Worm (Caenorhabditis elegans) whole organism, L1 larva: ENCODE data around the gene sir-2.3.

Source experiments
- C16A3.4 ChIP-seq: fragments of 150-350 bp; optimal IDR thresholded peaks from 2 replicates; lab custom pipeline; 2014; ENCODE audit warnings: missing biosample characterization, missing genetic modification characterization
- C34B4.2 ChIP-seq: sonication (generic microtip); optimal IDR thresholded peaks from 2 replicates; lab custom pipeline; 2017; ENCODE audit warnings: mild to moderate bottlenecking, missing genetic modification characterization, missing compliant biosample characterization
- aly-2 ChIP-seq: fragments of 150-350 bp; optimal IDR thresholded peaks from 2 replicates; lab custom pipeline; 2014; ENCODE audit warnings: missing biosample characterization, missing genetic modification characterization
- ama-1 ChIP-seq: fragments of 150-350 bp; optimal IDR thresholded peaks from 2 replicates; lab custom pipeline; 2014
- blmp-1 ChIP-seq: fragments of 150-350 bp; optimal IDR thresholded peaks from 2 replicates; lab custom pipeline; 2014; ENCODE audit warnings: missing biosample characterization, missing genetic modification characterization
- ceh-63 ChIP-seq: fragments of 200-800 bp; sonication (Bioruptor generic); optimal IDR thresholded peaks from 2 replicates; lab custom pipeline; 2018; ENCODE audit warnings: mild to moderate bottlenecking, missing genetic modification characterization, missing compliant biosample characterization
- dpl-1 ChIP-seq, 3 experiments: fragments of 150-350 bp in 2 of 3; sonication (generic microtip) in 1 of 3; optimal IDR thresholded peaks; 2 replicates each; lab custom pipeline; 2014 to 2017; ENCODE audit warnings: missing biosample characterization in 3 of 3, missing genetic modification characterization in 3 of 3, missing genetic modification reagents in 3 of 3
- dsc-1 ChIP-seq: sonication (generic microtip); optimal IDR thresholded peaks from 2 replicates; lab custom pipeline; 2016; ENCODE audit warnings: mild to moderate bottlenecking, missing genetic modification characterization, missing compliant biosample characterization
- efl-1 ChIP-seq, 4 experiments: fragments of 150-350 bp; optimal IDR thresholded peaks in 3 of 4; peaks in 1 of 4; 1 replicate in 1 of 4; 2 replicates in 3 of 4; lab custom pipeline; 2014; ENCODE audit warnings: missing biosample characterization in 2 of 4, missing genetic modification characterization in 2 of 4, missing genetic modification reagents in 2 of 4
- egl-13 ChIP-seq: sonication (generic microtip); optimal IDR thresholded peaks from 2 replicates; lab custom pipeline; 2016; ENCODE audit warnings: missing genotype, missing genetic modification reagents, missing genetic modification characterization, missing compliant biosample characterization
- egl-27 ChIP-seq, 2 experiments: fragments of 150-350 bp in 1 of 2; sonication (generic microtip); optimal IDR thresholded peaks; 3 replicates each; lab custom pipeline; 2017 to 2018; ENCODE audit warnings: missing biosample characterization in 2 of 2, missing genetic modification characterization in 2 of 2, missing genetic modification reagents in 2 of 2
- ets-5 ChIP-seq: fragments of 200-800 bp; sonication (Bioruptor generic); IDR thresholded peaks from 2 replicates; pipeline ENCODE4 v1.3.6; 2022; ENCODE audit warnings: missing genetic modification characterization, missing compliant biosample characterization
- fos-1 ChIP-seq: fragments of 150-350 bp; optimal IDR thresholded peaks from 2 replicates; lab custom pipeline; 2014; ENCODE audit warnings: missing biosample characterization, missing genetic modification characterization
- grh-1 ChIP-seq: fragments of 200-800 bp; sonication (Bioruptor generic); IDR thresholded peaks from 2 replicates; pipeline ENCODE4 v1.3.6; 2022; ENCODE audit warnings: missing genetic modification reagents, missing genetic modification characterization, missing compliant biosample characterization
- hlh-17 ChIP-seq: fragments of 200-800 bp; sonication (Bioruptor generic); optimal IDR thresholded peaks from 2 replicates; lab custom pipeline; 2018; ENCODE audit warnings: missing genetic modification characterization, mild to moderate bottlenecking, missing compliant biosample characterization, moderate library complexity, borderline replicate concordance
- hlh-4 ChIP-seq: sonication (generic microtip); optimal IDR thresholded peaks from 2 replicates; lab custom pipeline; 2016; ENCODE audit warnings: mild to moderate bottlenecking, missing genetic modification characterization, missing compliant biosample characterization
- irx-1 ChIP-seq: sonication (generic microtip); optimal IDR thresholded peaks from 2 replicates; lab custom pipeline; 2016; ENCODE audit warnings: missing genetic modification characterization, missing compliant biosample characterization
- isw-1 ChIP-seq: fragments of 200-800 bp; sonication (Bioruptor generic); IDR thresholded peaks from 2 replicates; pipeline ENCODE4 v1.3.6; 2022; ENCODE audit warnings: missing genetic modification characterization, missing compliant biosample characterization
- jun-1 ChIP-seq: fragments of 150-350 bp; optimal IDR thresholded peaks from 2 replicates; lab custom pipeline; 2014; ENCODE audit warnings: missing biosample characterization, missing genetic modification reagents, missing genetic modification characterization
- lin-13 ChIP-seq: fragments of 150-350 bp; optimal IDR thresholded peaks from 2 replicates; lab custom pipeline; 2014; ENCODE audit warnings: missing biosample characterization, missing genetic modification reagents, missing genetic modification characterization
- lin-14 ChIP-seq: fragments of 200-800 bp; sonication (Bioruptor generic); optimal IDR thresholded peaks from 2 replicates; lab custom pipeline; 2018; ENCODE audit warnings: mild to moderate bottlenecking, missing genetic modification characterization, moderate library complexity, missing compliant biosample characterization
- lin-35 ChIP-seq, 2 experiments: fragments of 150-350 bp; optimal IDR thresholded peaks; 2 replicates each; lab custom pipeline; 2014; ENCODE audit warnings: missing biosample characterization in 2 of 2, missing genetic modification characterization in 2 of 2, missing genetic modification reagents in 2 of 2
- lin-39 ChIP-seq: fragments of 150-350 bp; optimal IDR thresholded peaks from 2 replicates; lab custom pipeline; 2014; ENCODE audit warnings: missing biosample characterization, missing genetic modification reagents, missing genetic modification characterization
- mdl-1 ChIP-seq, 2 experiments: fragments of 150-350 bp; optimal IDR thresholded peaks; 2 replicates each; lab custom pipeline; 2014 to 2017; ENCODE audit warnings: missing biosample characterization in 2 of 2, missing genetic modification characterization in 2 of 2, inconsistent platforms in 1 of 2
- mef-2 ChIP-seq: fragments of 150-350 bp; optimal IDR thresholded peaks from 2 replicates; lab custom pipeline; 2014; ENCODE audit warnings: missing biosample characterization, missing genetic modification characterization
- nhr-11 ChIP-seq: fragments of 150-350 bp; optimal IDR thresholded peaks from 2 replicates; lab custom pipeline; 2014; ENCODE audit warnings: missing biosample characterization, missing genetic modification characterization
- nhr-12 ChIP-seq: sonication (generic microtip); optimal IDR thresholded peaks from 2 replicates; lab custom pipeline; 2017; ENCODE audit warnings: missing biosample characterization, missing genetic modification characterization
- nhr-19 ChIP-seq: fragments of 200-800 bp; sonication (Bioruptor generic); conservative IDR thresholded peaks from 2 replicates; pipeline ENCODE4 v1.3.6; 2022; ENCODE audit warnings: missing genetic modification characterization, missing compliant biosample characterization
- nhr-20 ChIP-seq: sonication (generic microtip); optimal IDR thresholded peaks from 2 replicates; lab custom pipeline; 2016; ENCODE audit warnings: mild to moderate bottlenecking, missing genetic modification characterization, missing compliant biosample characterization
- nhr-47 ChIP-seq: sonication (generic microtip); optimal IDR thresholded peaks from 2 replicates; lab custom pipeline; 2016; ENCODE audit warnings: mild to moderate bottlenecking, missing genetic modification characterization, moderate library complexity, missing compliant biosample characterization
- nhr-71 ChIP-seq: sonication (generic microtip); optimal IDR thresholded peaks from 2 replicates; lab custom pipeline; 2016; ENCODE audit warnings: mild to moderate bottlenecking, missing genetic modification characterization, moderate library complexity, missing compliant biosample characterization
- nhr-84 ChIP-seq: sonication (generic microtip); optimal IDR thresholded peaks from 2 replicates; lab custom pipeline; 2017; ENCODE audit warnings: missing biosample characterization, missing genetic modification characterization
- nhr-85 ChIP-seq: sonication (generic microtip); peaks from one replicate; lab custom pipeline; 2016; ENCODE audit warnings: missing genetic modification characterization, inconsistent platforms, missing compliant biosample characterization
- pag-3 ChIP-seq: sonication (generic microtip); optimal IDR thresholded peaks from 2 replicates; lab custom pipeline; 2017; ENCODE audit warnings: missing genetic modification characterization, mild to moderate bottlenecking, missing compliant biosample characterization, antibody characterized with exemption, borderline replicate concordance; ENCODE audit not compliant: insufficient read depth
- pax-3 ChIP-seq: fragments of 200-800 bp; sonication (Bioruptor generic); optimal IDR thresholded peaks from 2 replicates; lab custom pipeline; 2018; ENCODE audit warnings: mild to moderate bottlenecking, missing genetic modification characterization, moderate library complexity, missing compliant biosample characterization
- rnt-1 ChIP-seq: sonication (generic microtip); optimal IDR thresholded peaks from 2 replicates; lab custom pipeline; 2016; ENCODE audit warnings: mild to moderate bottlenecking, missing genetic modification characterization, moderate library complexity, missing compliant biosample characterization
- skn-1 ChIP-seq: fragments of 150-350 bp; optimal IDR thresholded peaks from 2 replicates; lab custom pipeline; 2014; ENCODE audit warnings: missing biosample characterization, missing genetic modification characterization
- snu-23 ChIP-seq: sonication (generic microtip); optimal IDR thresholded peaks from 2 replicates; lab custom pipeline; 2016; ENCODE audit warnings: missing genetic modification characterization, missing compliant biosample characterization
- sox-4 ChIP-seq: sonication (generic microtip); optimal IDR thresholded peaks from 2 replicates; lab custom pipeline; 2016; ENCODE audit warnings: missing genetic modification characterization, missing compliant biosample characterization
- sup-37 ChIP-seq: fragments of 200-800 bp; sonication (Bioruptor generic); optimal IDR thresholded peaks from 2 replicates; lab custom pipeline; 2018; ENCODE audit warnings: mild to moderate bottlenecking, missing genetic modification characterization, missing compliant biosample characterization
- swsn-7 ChIP-seq: sonication (generic microtip); optimal IDR thresholded peaks from 2 replicates; lab custom pipeline; 2016; ENCODE audit warnings: missing genetic modification characterization, missing compliant biosample characterization
- tbx-2 ChIP-seq: sonication (generic microtip); optimal IDR thresholded peaks from 2 replicates; lab custom pipeline; 2016; ENCODE audit warnings: missing genetic modification characterization, missing compliant biosample characterization
- tlp-1 ChIP-seq: fragments of 150-350 bp; optimal IDR thresholded peaks from 2 replicates; lab custom pipeline; 2014; ENCODE audit warnings: missing biosample characterization, missing genetic modification characterization
- unc-130 ChIP-seq: fragments of 150-350 bp; optimal IDR thresholded peaks from 2 replicates; lab custom pipeline; 2017; ENCODE audit warnings: missing biosample characterization, missing genetic modification characterization, inconsistent platforms
- unc-98 ChIP-seq: fragments of 200-800 bp; sonication (Bioruptor generic); IDR thresholded peaks from 2 replicates; pipeline ENCODE4 v1.3.6; 2022; ENCODE audit warnings: missing genetic modification characterization, missing compliant biosample characterization
- xbp-1 ChIP-seq: sonication (generic microtip); optimal IDR thresholded peaks from 2 replicates; lab custom pipeline; 2016; ENCODE audit warnings: missing genetic modification characterization, missing compliant biosample characterization
- zip-4 ChIP-seq: fragments of 200-800 bp; sonication (Bioruptor generic); optimal IDR thresholded peaks from 2 replicates; lab custom pipeline; 2018; ENCODE audit warnings: mild to moderate bottlenecking, missing genetic modification characterization, moderate library complexity, missing compliant biosample characterization
- ztf-11 ChIP-seq, 2 experiments: sonication (generic microtip); optimal IDR thresholded peaks; 2 replicates each; lab custom pipeline; 2016 to 2017; ENCODE audit warnings: missing genetic modification characterization in 2 of 2, missing biosample characterization in 1 of 2, missing compliant biosample characterization in 1 of 2
- ztf-4 ChIP-seq: fragments of 150-350 bp; optimal IDR thresholded peaks from 2 replicates; lab custom pipeline; 2014; ENCODE audit warnings: missing biosample characterization, missing genetic modification characterization

sir-2.3 gene

DNA sequence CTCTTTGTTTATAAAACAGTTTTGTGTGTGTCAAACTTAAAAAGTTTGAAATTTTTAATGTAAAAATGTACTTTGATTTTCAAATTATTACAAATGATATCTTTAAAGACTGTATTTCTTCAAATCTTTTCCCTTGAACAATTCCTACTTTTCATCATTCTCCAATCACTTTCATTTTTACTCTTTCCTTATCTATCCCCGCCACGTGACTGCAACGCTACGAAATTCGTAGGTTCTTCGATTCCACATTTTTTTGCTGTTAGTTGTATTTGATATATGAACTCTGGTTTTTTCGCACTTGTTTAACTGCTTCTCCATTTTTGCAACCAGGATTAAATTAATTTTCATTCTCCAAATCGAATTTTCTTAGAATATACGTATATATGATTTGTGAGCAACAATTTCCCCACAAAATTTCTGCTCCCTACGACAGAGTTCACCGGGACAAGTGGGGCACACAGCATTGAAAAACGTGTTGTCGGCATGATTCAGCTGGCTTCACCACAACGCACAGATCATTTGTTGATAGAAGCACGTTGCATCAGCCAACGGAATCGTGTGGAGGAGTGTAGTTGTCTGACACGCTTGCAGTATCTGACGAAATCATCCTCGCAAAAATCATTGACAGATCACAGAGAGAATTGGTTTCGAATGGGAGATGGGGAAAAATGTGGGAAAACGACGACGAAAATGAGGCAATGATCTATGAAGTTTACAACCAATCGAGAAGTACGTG, 23.4 kb downstream of the sir-2.3 start (continued):
- TF ChIP-seq egl-27 (tag; optimal IDR thresholded peaks at IDR 0.05; lab: Kevin White, UChicago) (peak in 1 of 2 experiments; percentile 37), ceh-63 (GFP tag; lab: Kevin White, UChicago) (no peak), irx-1 (tag; lab: Kevin White, UChicago) (peak; percentile 3), ztf-4 (tag; lab: Kevin White, UChicago) (peak; percentile 27), ama-1 (no peak), nhr-20 (tag; lab: Kevin White, UChicago) (peak; percentile 70), nhr-19 (GFP tag; lab: Robert Waterston, UW) (peak; percentile 66), egl-13 (no peak), pag-3 (tag; lab: Kevin White, UChicago) (no peak), nhr-71 (tag; lab: Kevin White, UChicago) (peak; percentile 76), nhr-84 (no peak), unc-130 (peak; percentile 44), C34B4.2 (tag; lab: Kevin White, UChicago) (no peak), sox-4 (no peak), aly-2 (tag; lab: Kevin White, UChicago) (no peak), dsc-1 (tag; lab: Kevin White, UChicago) (peak; percentile 41), nhr-85 (tag; lab: Kevin White, UChicago) (peak; percentile 90), tlp-1 (tag; lab: Kevin White, UChicago) (no peak), mef-2 (tag; lab: Kevin White, UChicago) (no peak), hlh-4 (no peak), hlh-17 (GFP tag; lab: Kevin White, UChicago) (no peak), nhr-11 (no peak), unc-98 (GFP tag; lab: Robert Waterston, UW) (no peak), lin-13 (GFP tag; lab: Kevin White, UChicago) (peak; percentile 2), fos-1 (tag; lab: Kevin White, UChicago) (no peak), snu-23 (GFP tag; lab: Kevin White, UChicago) (peak; percentile 62), pax-3 (tag; lab: Kevin White, UChicago) (no peak), dpl-1 (GFP tag; optimal IDR thresholded peaks at IDR 0.05; lab: Kevin White, UChicago) (no peak), lin-14 (GFP tag; lab: Kevin White, UChicago) (peak; percentile 83), tbx-2 (tag; lab: Kevin White, UChicago) (peak; percentile 49), ztf-11 (tag; optimal IDR thresholded peaks at IDR 0.05; lab: Kevin White, UChicago) (no peak), ets-5 (no peak)

- TF ChIP-seq nhr-85 (tag; lab: Kevin White, UChicago) (peak; percentile 99), jun-1 (peak; percentile 72), nhr-12 (tag; lab: Kevin White, UChicago) (no peak), C16A3.4 (tag; lab: Kevin White, UChicago) (peak; percentile 23), xbp-1 (tag; lab: Kevin White, UChicago) (peak; percentile 4), lin-35 (GFP tag; optimal IDR thresholded peaks at IDR 0.05; lab: Kevin White, UChicago) (peak in 1 of 2 experiments; percentile 79), nhr-47 (tag; lab: Kevin White, UChicago) (peak; percentile 61), lin-39 (tag; lab: Kevin White, UChicago) (peak; percentile 58), snu-23 (GFP tag; lab: Kevin White, UChicago) (peak; percentile 80), rnt-1 (tag; lab: Kevin White, UChicago) (peak; percentile 69), sup-37 (GFP tag; lab: Kevin White, UChicago) (no peak), efl-1 (optimal IDR thresholded peaks at IDR 0.05; lab: Kevin White, UChicago) (peak in 1 of 2 experiments; percentile 10), efl-1 (GFP tag; optimal IDR thresholded peaks at IDR 0.05 in 1 of 2; lab: Kevin White, UChicago) (no peak), nhr-71 (tag; lab: Kevin White, UChicago) (peak; percentile 93), sox-4 (peak; percentile 7), egl-27 (tag; optimal IDR thresholded peaks at IDR 0.05; lab: Kevin White, UChicago) (peak; percentile 47 to 68), mdl-1 (tag; optimal IDR thresholded peaks at IDR 0.05; lab: Kevin White, UChicago) (peak in 1 of 2 experiments; percentile 80), skn-1 (tag; lab: Kevin White, UChicago) (peak; percentile 23), isw-1 (GFP tag; lab: Robert Waterston, UW) (no peak), swsn-7 (tag; lab: Kevin White, UChicago) (peak; percentile 18), zip-4 (GFP tag; lab: Kevin White, UChicago) (no peak), mef-2 (tag; lab: Kevin White, UChicago) (peak; percentile 45), nhr-20 (tag; lab: Kevin White, UChicago) (peak; percentile 95), pag-3 (tag; lab: Kevin White, UChicago) (peak; percentile 39), grh-1 (GFP tag; lab: Robert Waterston, UW) (peak; percentile 71), blmp-1 (peak; percentile 92), lin-13 (GFP tag; lab: Kevin White, UChicago) (peak; percentile 38)
These were observed 25.0 kb downstream of the sir-2.3 start for ce11 chrX:13356469-13356868.
